Fruit fly (Drosophila melanogaster): ENCODE measurements around the gene mthl6.

DNA sequence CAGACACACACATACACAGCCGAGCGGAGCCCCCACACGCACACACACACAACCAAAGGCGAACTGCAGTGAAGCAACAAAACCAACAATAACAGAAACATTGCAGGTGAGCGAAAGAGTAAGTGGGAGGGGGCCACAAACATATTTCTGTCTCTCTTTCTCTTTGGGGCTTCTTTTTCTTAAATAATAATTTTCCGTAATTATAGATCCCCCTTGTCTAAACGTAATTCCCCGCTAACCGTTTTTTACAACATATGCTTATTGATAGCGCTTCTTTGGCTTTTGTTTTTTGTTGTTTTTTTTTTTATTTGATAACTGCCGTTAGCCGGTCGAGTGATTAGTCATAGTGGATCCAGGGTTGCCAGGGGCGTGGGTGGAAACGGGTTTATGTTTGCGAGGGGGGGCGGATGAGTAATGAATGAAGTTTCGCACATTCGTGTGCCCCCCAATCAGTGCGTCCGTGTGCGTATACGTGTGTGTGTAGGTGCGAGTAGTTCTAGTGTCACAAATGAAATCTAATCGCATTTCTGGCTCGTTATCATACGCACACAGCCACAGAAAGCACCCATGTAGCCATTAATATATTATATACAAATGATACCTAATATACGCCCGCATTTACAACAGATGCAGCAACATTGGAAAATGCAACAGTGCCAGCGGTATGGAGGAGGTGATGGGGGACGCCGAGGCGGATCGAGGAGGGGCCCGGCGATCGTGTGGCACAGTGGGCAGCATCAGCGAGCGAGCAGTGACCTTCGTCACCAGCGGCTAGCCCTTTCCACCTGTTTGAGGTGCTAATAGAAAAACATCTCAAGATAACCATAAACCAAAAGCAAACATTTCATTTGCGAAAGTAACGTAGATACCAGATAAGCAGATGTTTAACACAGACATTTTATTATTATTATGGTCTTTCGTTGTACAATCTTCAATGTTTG lies 43.6 kb downstream of the mthl6 start:
- peak; percentile 83 for TF ChIP-seq CG14711 (tag; optimal IDR thresholded peaks at IDR 0.05)
- no peak for TF ChIP-seq Mnt (GFP tag; optimal IDR thresholded peaks at IDR 0.05)
- no peak for TF ChIP-seq CG7045 (GFP tag; optimal IDR thresholded peaks at IDR 0.05)
- no peak for TF ChIP-seq Crg-1 (GFP tag; optimal IDR thresholded peaks at IDR 0.05)
- TF ChIP-seq ovo (GFP tag; optimal IDR thresholded peaks at IDR 0.05), result peak; percentile 95
- TF ChIP-seq CG11617 (GFP tag; optimal IDR thresholded peaks at IDR 0.05), result no peak
- TF ChIP-seq cic (GFP tag; optimal IDR thresholded peaks at IDR 0.05), result peak; percentile 96
